Fruit fly (Drosophila melanogaster) whole organism, embryonic: ENCODE results near the gene CG46244.

Experiments
- Ada2b ChIP-seq: fragments of 200-800 bp; sonication (Bioruptor generic); IDR thresholded peaks from 2 replicates; pipeline ENCODE4 v1.3.6; 2022; ENCODE audit warnings: missing biosample characterization, missing genetic modification characterization
- Asciz ChIP-seq: fragments of 200-800 bp; sonication (Bioruptor generic); optimal IDR thresholded peaks from 2 replicates; lab custom pipeline; 2017; ENCODE audit warnings: missing biosample characterization, mild to moderate bottlenecking, missing genetic modification characterization, missing genetic modification reagents
- C15 ChIP-seq: fragments of 200-800 bp; sonication (Bioruptor generic); IDR thresholded peaks from 3 replicates; pipeline ENCODE4 v1.3.6; 2022; ENCODE audit warnings: missing biosample characterization, missing genetic modification characterization
- CG10462 ChIP-seq: fragments of 200-800 bp; sonication (Bioruptor generic); optimal IDR thresholded peaks from 2 replicates; lab custom pipeline; 2016; ENCODE audit warnings: missing biosample characterization, missing genetic modification characterization
- CG10979 ChIP-seq: fragments of 200-800 bp; sonication (Bioruptor generic); optimal IDR thresholded peaks from 2 replicates; lab custom pipeline; 2018; ENCODE audit warnings: missing biosample characterization, mild to moderate bottlenecking, missing genetic modification characterization, moderate library complexity
- CG11504 ChIP-seq: fragments of 200-800 bp; sonication (Bioruptor generic); optimal IDR thresholded peaks from 3 replicates; lab custom pipeline; 2019; ENCODE audit warnings: missing biosample characterization, mild to moderate bottlenecking, missing genetic modification characterization, moderate library complexity
- CG14710 ChIP-seq: fragments of 200-800 bp; sonication (Bioruptor generic); optimal IDR thresholded peaks from 3 replicates; lab custom pipeline; 2019; ENCODE audit warnings: missing biosample characterization, mild to moderate bottlenecking, missing genetic modification characterization, moderate library complexity
- CG1647 ChIP-seq: fragments of 200-800 bp; sonication (Bioruptor generic); optimal IDR thresholded peaks from 3 replicates; lab custom pipeline; 2016; ENCODE audit warnings: missing biosample characterization, missing genetic modification characterization
- CG16779 ChIP-seq: fragments of 200-800 bp; sonication (Bioruptor generic); IDR thresholded peaks from 2 replicates; pipeline ENCODE4 v1.3.6; 2022; ENCODE audit warnings: missing biosample characterization, missing genetic modification characterization
- CG1832 ChIP-seq: fragments of 200-800 bp; sonication (Bioruptor generic); optimal IDR thresholded peaks from 2 replicates; lab custom pipeline; 2017; ENCODE audit warnings: missing biosample characterization, mild to moderate bottlenecking, missing genetic modification characterization, inconsistent platforms
- CG2116 ChIP-seq: fragments of 200-800 bp; sonication (Bioruptor generic); optimal IDR thresholded peaks from 3 replicates; lab custom pipeline; 2018; ENCODE audit warnings: missing biosample characterization, mild to moderate bottlenecking, missing genetic modification characterization
- CG2712 ChIP-seq: fragments of 200-800 bp; optimal IDR thresholded peaks from 3 replicates; lab custom pipeline; 2019; ENCODE audit warnings: missing biosample characterization, mild to moderate bottlenecking, missing genetic modification characterization, moderate library complexity
- CG2875 ChIP-seq: fragments of 200-800 bp; sonication (Bioruptor generic); optimal IDR thresholded peaks from 2 replicates; lab custom pipeline; 2017; ENCODE audit warnings: missing biosample characterization, mild to moderate bottlenecking, missing genetic modification characterization, missing genetic modification reagents
- CG2889 ChIP-seq: fragments of 200-800 bp; sonication (Bioruptor generic); IDR thresholded peaks from 3 replicates; pipeline ENCODE4 v1.3.6; 2022; ENCODE audit warnings: missing biosample characterization, missing genetic modification characterization
- CG34224 ChIP-seq: fragments of 200-800 bp; sonication (Bioruptor generic); IDR thresholded peaks from 3 replicates; pipeline ENCODE4 v1.3.6; 2022; ENCODE audit warnings: missing biosample characterization, missing genetic modification characterization; ENCODE audit not compliant: partially characterized antibody
- CG3726 ChIP-seq: fragments of 200-800 bp; sonication (Bioruptor generic); IDR thresholded peaks from 3 replicates; pipeline ENCODE4, ENCODE4 v1.3.6; 2022; ENCODE audit warnings: missing biosample characterization, missing genetic modification characterization
- CG3838 ChIP-seq: fragments of 200-800 bp; sonication (Bioruptor generic); optimal IDR thresholded peaks from 3 replicates; lab custom pipeline; 2016; ENCODE audit warnings: missing biosample characterization, missing genetic modification characterization
- CG42726 ChIP-seq: fragments of 200-800 bp; sonication (Bioruptor generic); IDR thresholded peaks from 2 replicates; pipeline ENCODE4 v1.3.6; 2022; ENCODE audit warnings: missing biosample characterization, missing genetic modification characterization; ENCODE audit not compliant: partially characterized antibody
- CG6854 ChIP-seq: fragments of 200-800 bp; sonication (Bioruptor generic); optimal IDR thresholded peaks from 3 replicates; lab custom pipeline; 2017; ENCODE audit warnings: missing biosample characterization, mild to moderate bottlenecking, missing genetic modification characterization
- CG7745 ChIP-seq: fragments of 200-800 bp; sonication (Bioruptor generic); optimal IDR thresholded peaks from 2 replicates; lab custom pipeline; 2018; ENCODE audit warnings: missing biosample characterization, mild to moderate bottlenecking, missing genetic modification characterization, moderate library complexity
- CG9876 ChIP-seq: fragments of 200-800 bp; sonication (Bioruptor generic); optimal IDR thresholded peaks from 2 replicates; lab custom pipeline; 2016; ENCODE audit warnings: missing biosample characterization, missing genetic modification characterization
- CG9932 ChIP-seq: fragments of 200-800 bp; sonication (Bioruptor generic); IDR thresholded peaks from 2 replicates; pipeline ENCODE4 v1.3.6; 2022; ENCODE audit warnings: missing biosample characterization, missing genetic modification characterization
- Doc2 ChIP-seq: fragments of 200-800 bp; sonication (Bioruptor generic); IDR thresholded peaks from 2 replicates; pipeline ENCODE4 v1.3.6; 2022; ENCODE audit warnings: missing biosample characterization, missing genetic modification characterization
- E2f1 ChIP-seq: fragments of 200-800 bp; sonication (Bioruptor generic); IDR thresholded peaks from 2 replicates; pipeline ENCODE4 v1.3.6; 2022; ENCODE audit warnings: missing biosample characterization, missing genetic modification characterization
- Fer1 ChIP-seq: fragments of 200-800 bp; sonication (Bioruptor generic); optimal IDR thresholded peaks from 2 replicates; lab custom pipeline; 2017; ENCODE audit warnings: missing biosample characterization, mild to moderate bottlenecking, missing genetic modification characterization
- MTF-1 ChIP-seq: fragments of 200-800 bp; sonication (Bioruptor generic); optimal IDR thresholded peaks from 2 replicates; lab custom pipeline; 2018; ENCODE audit warnings: missing biosample characterization, mild to moderate bottlenecking, missing genetic modification characterization, borderline replicate concordance
- Mrtf ChIP-seq: fragments of 200-800 bp; sonication (Bioruptor generic); IDR thresholded peaks from 3 replicates; pipeline ENCODE4 v1.3.6; 2022; ENCODE audit warnings: missing biosample characterization, missing genetic modification characterization
- Nf-YC ChIP-seq: fragments of 200-800 bp; optimal IDR thresholded peaks from 3 replicates; lab custom pipeline; 2019; ENCODE audit warnings: missing biosample characterization, mild to moderate bottlenecking, missing genetic modification characterization, moderate library complexity
- Spps ChIP-seq: fragments of 200-800 bp; sonication (Bioruptor generic); optimal IDR thresholded peaks from 2 replicates; lab custom pipeline; 2018; ENCODE audit warnings: missing biosample characterization, mild to moderate bottlenecking, missing genetic modification characterization
- Stat92E ChIP-seq, 3 experiments: fragments of >200 bp in 2 of 3; fragments of 200-800 bp in 1 of 3; sonication (Bioruptor generic) in 1 of 3; optimal IDR thresholded peaks; 2 replicates each; lab custom pipeline; 2017 to 2019; ENCODE audit warnings: missing biosample characterization in 3 of 3, missing genetic modification characterization in 3 of 3, mild to moderate bottlenecking in 1 of 3, moderate library complexity in 1 of 3
- Xbp1 ChIP-seq: fragments of 200-800 bp; sonication (Bioruptor generic); optimal IDR thresholded peaks from 3 replicates; lab custom pipeline; 2016; ENCODE audit warnings: missing biosample characterization, mild to moderate bottlenecking, missing genetic modification characterization
- Xrp1 ChIP-seq: fragments of 200-800 bp; sonication (Bioruptor generic); IDR thresholded peaks from 2 replicates; pipeline ENCODE4 v1.3.6; 2022; ENCODE audit warnings: missing biosample characterization, missing genetic modification characterization
- al ChIP-seq: fragments of 200-800 bp; sonication (Bioruptor generic); IDR thresholded peaks from 2 replicates; pipeline ENCODE4 v1.3.6; 2022; ENCODE audit warnings: missing biosample characterization, missing genetic modification characterization
- ap ChIP-seq: fragments of 200-800 bp; sonication (Bioruptor generic); IDR thresholded peaks from 2 replicates; pipeline ENCODE4 v1.3.6; 2022; ENCODE audit warnings: missing biosample characterization, missing genetic modification characterization
- croc ChIP-seq: fragments of 200-800 bp; sonication (Bioruptor generic); conservative IDR thresholded peaks from 3 replicates; pipeline ENCODE4 v1.3.6; 2022; ENCODE audit warnings: missing biosample characterization, missing genetic modification characterization
- crol ChIP-seq: fragments of 200-800 bp; sonication (Bioruptor generic); IDR thresholded peaks from 2 replicates; pipeline ENCODE4 v1.3.6; 2022; ENCODE audit warnings: missing biosample characterization, missing genetic modification characterization
- dm ChIP-seq: fragments of 200-800 bp; sonication (Bioruptor generic); optimal IDR thresholded peaks from 3 replicates; lab custom pipeline; 2016; ENCODE audit warnings: missing biosample characterization, missing genetic modification characterization
- gro ChIP-seq: fragments of 200-800 bp; sonication (Bioruptor generic); optimal IDR thresholded peaks from 2 replicates; lab custom pipeline; 2016; ENCODE audit warnings: missing biosample characterization, missing genetic modification characterization
- hkb ChIP-seq, 2 experiments: fragments of 200-800 bp in 1 of 2; fragments of >200 bp in 1 of 2; sonication (Bioruptor generic) in 1 of 2; IDR thresholded peaks in 1 of 2; optimal IDR thresholded peaks in 1 of 2; 2 replicates each; pipeline versions ENCODE4 v1.3.6 to Lab custom; 2017 to 2022; ENCODE audit warnings: missing biosample characterization in 1 of 2, missing genetic modification characterization in 1 of 2
- nmo ChIP-seq: fragments of 200-800 bp; sonication (Bioruptor generic); optimal IDR thresholded peaks from 2 replicates; lab custom pipeline; 2018; ENCODE audit warnings: missing biosample characterization, mild to moderate bottlenecking, missing genetic modification characterization, moderate library complexity
- peb ChIP-seq: fragments of 200-800 bp; sonication (Bioruptor generic); IDR thresholded peaks from 2 replicates; pipeline ENCODE4 v1.3.6; 2022; ENCODE audit warnings: missing biosample characterization, missing genetic modification characterization
- pros ChIP-seq: fragments of 200-800 bp; sonication (Bioruptor generic); optimal IDR thresholded peaks from 3 replicates; lab custom pipeline; 2019; ENCODE audit warnings: missing biosample characterization, mild to moderate bottlenecking, missing genetic modification characterization, moderate library complexity
- ranshi ChIP-seq: fragments of 200-800 bp; sonication (Bioruptor generic); IDR thresholded peaks from 2 replicates; pipeline ENCODE4 v1.3.6; 2022; ENCODE audit warnings: missing biosample characterization, missing genetic modification characterization
- salm ChIP-seq: fragments of 200-800 bp; sonication (Bioruptor generic); optimal IDR thresholded peaks from 2 replicates; lab custom pipeline; 2018; ENCODE audit warnings: missing biosample characterization, mild to moderate bottlenecking, missing genetic modification characterization
- shn ChIP-seq: fragments of 200-800 bp; sonication (Bioruptor generic); optimal IDR thresholded peaks from 3 replicates; lab custom pipeline; 2016; ENCODE audit warnings: missing biosample characterization, missing genetic modification characterization
- ttk ChIP-seq: fragments of 200-800 bp; sonication (Bioruptor generic); IDR thresholded peaks from 2 replicates; pipeline ENCODE4 v2.1.2; 2022; ENCODE audit warnings: missing biosample characterization, missing genetic modification characterization
- unc-4 ChIP-seq: fragments of 200-800 bp; sonication (Bioruptor generic); IDR thresholded peaks from 2 replicates; pipeline ENCODE4 v1.3.6; 2022; ENCODE audit warnings: missing biosample characterization, missing genetic modification characterization; ENCODE audit not compliant: partially characterized antibody
- vfl ChIP-seq: fragments of 200-800 bp; sonication (Bioruptor generic); optimal IDR thresholded peaks from 2 replicates; lab custom pipeline; 2016; ENCODE audit warnings: missing biosample characterization, missing genetic modification characterization
- zfh2 ChIP-seq: fragments of 200-800 bp; sonication (Bioruptor generic); optimal IDR thresholded peaks from 2 replicates; lab custom pipeline; 2016; ENCODE audit warnings: missing biosample characterization, missing genetic modification characterization

Gene CG46244

DNA sequence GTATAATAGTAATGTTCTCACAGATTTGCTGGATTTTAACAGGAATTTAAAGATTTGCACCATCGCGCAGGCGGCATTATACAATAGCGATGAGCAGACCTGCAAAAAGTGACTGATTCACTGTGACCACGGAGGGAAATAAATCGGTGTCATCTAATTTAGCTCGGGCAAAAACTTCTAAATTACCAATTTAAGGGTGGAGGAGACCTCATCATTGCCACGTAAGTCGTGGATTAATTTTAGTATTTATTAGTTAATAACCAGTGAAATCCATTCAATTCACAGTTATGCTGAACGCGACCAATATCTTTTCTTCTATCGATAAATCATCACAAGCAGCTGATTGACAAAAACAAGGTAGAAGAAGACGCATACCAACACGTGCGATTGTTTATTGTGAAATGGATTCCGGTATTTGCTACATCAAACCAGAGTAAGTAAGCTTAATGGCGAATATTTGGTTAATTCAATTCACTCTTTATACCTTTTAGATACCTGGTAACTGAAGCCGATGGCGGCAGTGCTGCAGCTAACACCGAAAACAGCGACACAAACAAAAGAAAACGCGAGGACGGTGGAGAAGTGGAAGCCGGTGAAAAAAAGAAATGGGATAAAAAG lies 152.3 kb downstream of the CG46244 start, which contains the start of the genes CG10628 and Dus3 (continued):
- TF ChIP-seq Spps (tag; lab: Kevin White, UChicago): peak; percentile 69
- TF ChIP-seq zfh2 (GFP tag; lab: Kevin White, UChicago): peak; percentile 95
- peak; percentile 84 for TF ChIP-seq CG1647 (GFP tag; lab: Kevin White, UChicago)
- TF ChIP-seq Xrp1 (GFP tag; lab: Robert Waterston, UW): peak; percentile 93
- TF ChIP-seq CG3726 (GFP tag; lab: Robert Waterston, UW): peak; percentile 69; the same call in 2 of the 3 replicates
- peak; percentile 95 for TF ChIP-seq gro (GFP tag; lab: Kevin White, UChicago)
- TF ChIP-seq CG2889 (GFP tag; lab: Robert Waterston, UW): peak; percentile 80
- peak; percentile 88 for TF ChIP-seq ttk (GFP tag; lab: Robert Waterston, UW)
- no peak for TF ChIP-seq CG1832 (GFP tag; lab: Kevin White, UChicago)
- TF ChIP-seq CG42726 (GFP tag; lab: Robert Waterston, UW): peak; percentile 45; the same call in 1 of the 2 replicates
- TF ChIP-seq Nf-YC (tag; lab: Kevin White, UChicago): peak; percentile 82
- TF ChIP-seq al: peak; percentile 93
- peak; percentile 64; the same call in 2 of the 3 replicates for TF ChIP-seq CG34224 (GFP tag; lab: Robert Waterston, UW)
- TF ChIP-seq CG6854 (GFP tag; lab: Kevin White, UChicago): peak; percentile 74
- peak; percentile 76 for TF ChIP-seq CG10462 (GFP tag; lab: Kevin White, UChicago)
- peak; percentile 64 for TF ChIP-seq MTF-1
- TF ChIP-seq ap (GFP tag; lab: Robert Waterston, UW): peak; percentile 78
- peak; percentile 92 for TF ChIP-seq Fer1 (GFP tag; lab: Kevin White, UChicago)
- peak; percentile 91 for TF ChIP-seq Ada2b (GFP tag; lab: Robert Waterston, UW)
- TF ChIP-seq CG10979: peak; percentile 86
- TF ChIP-seq peb (GFP tag; lab: Robert Waterston, UW): peak; percentile 85
- TF ChIP-seq vfl (GFP tag; lab: Kevin White, UChicago): peak; percentile 90
- 0 out of 2 replicates have a peak, but pooled peaks have one; percentile 33 for TF ChIP-seq crol (GFP tag; lab: Robert Waterston, UW)
- TF ChIP-seq CG2116 (GFP tag; lab: Kevin White, UChicago): peak; percentile 82
- peak; percentile 93 for TF ChIP-seq ranshi (GFP tag; lab: Robert Waterston, UW)
- peak; percentile 82 for TF ChIP-seq Mrtf
- peak; percentile 74 for TF ChIP-seq salm (tag; lab: Kevin White, UChicago)
- TF ChIP-seq CG16779 (GFP tag; lab: Robert Waterston, UW): peak; percentile 75
- peak; percentile 58 for TF ChIP-seq unc-4 (GFP tag; lab: Robert Waterston, UW)
- TF ChIP-seq Stat92E (GFP tag; optimal IDR thresholded peaks at IDR 0.05; lab: Kevin White, UChicago): peak in 1 of 3 experiments; percentile 0
- peak; percentile 97 for TF ChIP-seq dm
- peak; percentile 95 for TF ChIP-seq CG9932 (GFP tag; lab: Robert Waterston, UW)
- TF ChIP-seq pros: peak; percentile 15
- TF ChIP-seq E2f1 (GFP tag; lab: Robert Waterston, UW): peak; percentile 89
- TF ChIP-seq CG2712 (tag; lab: Kevin White, UChicago): peak; percentile 93
- TF ChIP-seq CG2875 (GFP tag; lab: Kevin White, UChicago): peak; percentile 60
- peak; percentile 73 for TF ChIP-seq Asciz (GFP tag; lab: Kevin White, UChicago)
- peak; percentile 79 for TF ChIP-seq CG3838 (GFP tag; lab: Kevin White, UChicago)
- peak; percentile 95 for TF ChIP-seq Xbp1 (GFP tag; lab: Kevin White, UChicago)
- no peak for TF ChIP-seq hkb (optimal IDR thresholded peaks at IDR 0.05; lab: Kevin White, UChicago)
- peak; percentile 94 for TF ChIP-seq hkb (GFP tag; IDR thresholded peaks at IDR 0.05; lab: Robert Waterston, UW)
- TF ChIP-seq CG11504 (tag; lab: Kevin White, UChicago): peak; percentile 90
- TF ChIP-seq shn (GFP tag; lab: Kevin White, UChicago): peak; percentile 90
- TF ChIP-seq nmo (GFP tag; lab: Kevin White, UChicago): peak; percentile 94
- TF ChIP-seq croc: peak; percentile 86
- peak; percentile 92 for TF ChIP-seq CG14710
- TF ChIP-seq C15 (GFP tag; lab: Robert Waterston, UW): peak; percentile 88; the same call in 2 of the 3 replicates
- no peak for TF ChIP-seq CG7745
- peak; percentile 28; the same call in 1 of the 2 replicates for TF ChIP-seq Doc2 (GFP tag; lab: Robert Waterston, UW)
- TF ChIP-seq CG9876 (GFP tag; lab: Kevin White, UChicago): peak; percentile 80
